Worm (Caenorhabditis elegans) whole organism, L4/young adult: ENCODE results near the gene ndx-3.
"Not testable (repeated sequence)": the region's sequence is repeated elsewhere in the genome, so short reads cannot be mapped to it uniquely, and the experiment has no call there.

ENCODE experiments used
- W03F9.2 ChIP-seq: fragments of 150-350 bp; optimal IDR thresholded peaks from 2 replicates; lab custom pipeline; 2014; ENCODE audit warnings: missing biosample characterization, missing genetic modification characterization
- dao-5 ChIP-seq: sonication (generic microtip); optimal IDR thresholded peaks from 2 replicates; lab custom pipeline; 2016; ENCODE audit warnings: missing genotype, missing genetic modification characterization, moderate library complexity, missing compliant biosample characterization
- him-1 ChIP-seq: sonication (generic microtip); optimal IDR thresholded peaks from 2 replicates; lab custom pipeline; 2016; ENCODE audit warnings: missing genotype, missing genetic modification reagents, missing genetic modification characterization, missing compliant biosample characterization

ce11 chrII:4932727-4933126, 20.7 kb upstream of the ndx-3 start, which contains the start of gene msp-152:
- TF ChIP-seq W03F9.2, him-1, dao-5 (tag; lab: Kevin White, UChicago): not testable (repeated sequence)
